Worm (Caenorhabditis elegans): ENCODE measurements around the gene fat-6.

DNA sequence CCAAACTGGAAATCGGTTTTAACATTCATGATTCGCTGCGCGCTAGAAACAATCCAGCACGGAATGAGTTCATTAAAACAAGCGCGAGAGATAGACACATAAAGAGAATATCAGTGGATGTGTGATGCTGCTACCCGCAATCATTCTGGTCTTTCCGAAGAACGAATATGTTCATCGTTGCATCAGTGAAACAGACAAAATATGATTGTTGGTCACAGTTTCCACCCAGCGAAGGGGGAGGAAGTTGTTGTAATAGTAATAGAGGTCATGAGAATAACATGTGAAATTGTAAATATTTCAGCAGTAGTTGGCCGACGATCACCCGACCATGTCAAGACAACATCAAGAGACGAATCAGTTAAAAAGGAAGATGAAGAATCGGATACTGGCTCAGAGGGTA lies 14.3 kb downstream of the fat-6 start:
- TF ChIP-seq ref-1 (GFP tag; conservative IDR thresholded peaks at IDR 0.05) = no peak
- no peak for TF ChIP-seq flt-1 (GFP tag; IDR thresholded peaks at IDR 0.05)
- TF ChIP-seq med-1 (GFP tag; optimal IDR thresholded peaks at IDR 0.05; ENCODE audit: insufficient read depth) = no peak
- TF ChIP-seq ztf-23 (GFP tag; IDR thresholded peaks at IDR 0.05) = no peak
- no peak for TF ChIP-seq ztf-29 (GFP tag; IDR thresholded peaks at IDR 0.05)
- no peak for TF ChIP-seq tab-1 (GFP tag; IDR thresholded peaks at IDR 0.05)
- no peak for TF ChIP-seq klf-2 (GFP tag; conservative IDR thresholded peaks at IDR 0.05)
